Worm (Caenorhabditis elegans): Measurements from ENCODE around the gene R74.7.

R74.7 gene

ce11 chrIII:4234642-4235295, 30.5 kb downstream of the R74.7 start:
- TF ChIP-seq flt-1 (GFP tag; IDR thresholded peaks at IDR 0.05): no peak
- TF ChIP-seq ztf-29 (GFP tag; IDR thresholded peaks at IDR 0.05): no peak
- no peak for TF ChIP-seq T22C8.4 (GFP tag; IDR thresholded peaks at IDR 0.05)
- TF ChIP-seq ztf-23 (GFP tag; IDR thresholded peaks at IDR 0.05): no peak
- no peak for TF ChIP-seq ref-1 (GFP tag; conservative IDR thresholded peaks at IDR 0.05)
- no peak for TF ChIP-seq tab-1 (GFP tag; IDR thresholded peaks at IDR 0.05)
- TF ChIP-seq med-1 (GFP tag; optimal IDR thresholded peaks at IDR 0.05; ENCODE audit: insufficient read depth): no peak
- TF ChIP-seq cog-1 (tag; optimal IDR thresholded peaks at IDR 0.05): no peak
- no peak for TF ChIP-seq klf-2 (GFP tag; conservative IDR thresholded peaks at IDR 0.05)

ce11 chrIII:4236178-4236577, 31.9 kb downstream of the R74.7 start:
- TF ChIP-seq klf-2 (GFP tag; conservative IDR thresholded peaks at IDR 0.05): no peak
- no peak for TF ChIP-seq ztf-23 (GFP tag; IDR thresholded peaks at IDR 0.05)
- TF ChIP-seq med-1 (GFP tag; optimal IDR thresholded peaks at IDR 0.05; ENCODE audit: insufficient read depth): no peak
- no peak for TF ChIP-seq ref-1 (GFP tag; conservative IDR thresholded peaks at IDR 0.05)
- no peak for TF ChIP-seq ztf-29 (GFP tag; IDR thresholded peaks at IDR 0.05)
- no peak for TF ChIP-seq T22C8.4 (GFP tag; IDR thresholded peaks at IDR 0.05)
- no peak for TF ChIP-seq flt-1 (GFP tag; IDR thresholded peaks at IDR 0.05)
- TF ChIP-seq tab-1 (GFP tag; IDR thresholded peaks at IDR 0.05): no peak
- no peak for TF ChIP-seq cog-1 (tag; optimal IDR thresholded peaks at IDR 0.05)

ce11 chrIII:4237660-4238059, 33.4 kb downstream of the R74.7 start:
- no peak for TF ChIP-seq ref-1 (GFP tag; conservative IDR thresholded peaks at IDR 0.05)
- no peak for TF ChIP-seq T22C8.4 (GFP tag; IDR thresholded peaks at IDR 0.05)
- no peak for TF ChIP-seq ztf-29 (GFP tag; IDR thresholded peaks at IDR 0.05)
- TF ChIP-seq flt-1 (GFP tag; IDR thresholded peaks at IDR 0.05): 0 out of 2 replicates have a peak, but pooled peaks have one; percentile 44
- 0 out of 2 replicates have a peak, but pooled peaks have one; percentile 36 for TF ChIP-seq ztf-23 (GFP tag; IDR thresholded peaks at IDR 0.05)
- TF ChIP-seq cog-1 (tag; optimal IDR thresholded peaks at IDR 0.05): peak; percentile 89
- no peak for TF ChIP-seq klf-2 (GFP tag; conservative IDR thresholded peaks at IDR 0.05)
- TF ChIP-seq tab-1 (GFP tag; IDR thresholded peaks at IDR 0.05): no peak
- no peak for TF ChIP-seq med-1 (GFP tag; optimal IDR thresholded peaks at IDR 0.05; ENCODE audit: insufficient read depth)

ce11 chrIII:4240126-4240525, 35.9 kb downstream of the R74.7 start:
- TF ChIP-seq cog-1 (tag; optimal IDR thresholded peaks at IDR 0.05) (no peak), klf-2 (GFP tag; conservative IDR thresholded peaks at IDR 0.05) (no peak), tab-1 (GFP tag; IDR thresholded peaks at IDR 0.05) (no peak), ztf-23 (GFP tag; IDR thresholded peaks at IDR 0.05) (no peak), ztf-29 (GFP tag; IDR thresholded peaks at IDR 0.05) (no peak), med-1 (GFP tag; optimal IDR thresholded peaks at IDR 0.05; ENCODE audit: insufficient read depth) (no peak), flt-1 (GFP tag; IDR thresholded peaks at IDR 0.05) (no peak), T22C8.4 (GFP tag; IDR thresholded peaks at IDR 0.05) (no peak), ref-1 (GFP tag; conservative IDR thresholded peaks at IDR 0.05) (no peak)

- TF ChIP-seq ztf-23 (GFP tag; IDR thresholded peaks at IDR 0.05) (no peak), cog-1 (tag; optimal IDR thresholded peaks at IDR 0.05) (no peak), ztf-29 (GFP tag; IDR thresholded peaks at IDR 0.05) (no peak), tab-1 (GFP tag; IDR thresholded peaks at IDR 0.05) (no peak), flt-1 (GFP tag; IDR thresholded peaks at IDR 0.05) (no peak), med-1 (GFP tag; optimal IDR thresholded peaks at IDR 0.05; ENCODE audit: insufficient read depth) (no peak), ref-1 (GFP tag; conservative IDR thresholded peaks at IDR 0.05) (no peak), klf-2 (GFP tag; conservative IDR thresholded peaks at IDR 0.05) (no peak), T22C8.4 (GFP tag; IDR thresholded peaks at IDR 0.05) (no peak)
Observed at ce11 chrIII:4241181-4241580, 37.0 kb downstream of the R74.7 start.

ce11 chrIII:4242225-4242862, 38.1 kb downstream of the R74.7 start, which contains the start of gene F43C1.7:
Gene F43C1.7 (minus strand): TSS chrIII:4242575.
- TF ChIP-seq ztf-29 (GFP tag; IDR thresholded peaks at IDR 0.05): no peak

ce11 chrIII:4243461-4243860, 39.2 kb downstream of the R74.7 start, which contains the start of gene mrpl-21:
Gene mrpl-21 (minus strand): TSS chrIII:4243561.
- no peak for TF ChIP-seq tab-1 (GFP tag; IDR thresholded peaks at IDR 0.05)
- TF ChIP-seq cog-1 (tag; optimal IDR thresholded peaks at IDR 0.05): no peak
- no peak for TF ChIP-seq med-1 (GFP tag; optimal IDR thresholded peaks at IDR 0.05; ENCODE audit: insufficient read depth)
- TF ChIP-seq flt-1 (GFP tag; IDR thresholded peaks at IDR 0.05): no peak
- TF ChIP-seq klf-2 (GFP tag; conservative IDR thresholded peaks at IDR 0.05): no peak

ce11 chrIII:4244285-4244684, 40.1 kb downstream of the R74.7 start, which contains the start of gene zhit-2:
Gene zhit-2 (minus strand): TSS chrIII:4244385.
- TF ChIP-seq cog-1 (tag; optimal IDR thresholded peaks at IDR 0.05) (no peak), ztf-23 (GFP tag; IDR thresholded peaks at IDR 0.05) (no peak), T22C8.4 (GFP tag; IDR thresholded peaks at IDR 0.05) (no peak), tab-1 (GFP tag; IDR thresholded peaks at IDR 0.05) (no peak), med-1 (GFP tag; optimal IDR thresholded peaks at IDR 0.05; ENCODE audit: insufficient read depth) (no peak), ztf-29 (GFP tag; IDR thresholded peaks at IDR 0.05) (no peak), klf-2 (GFP tag; conservative IDR thresholded peaks at IDR 0.05) (no peak), ref-1 (GFP tag; conservative IDR thresholded peaks at IDR 0.05) (no peak), flt-1 (GFP tag; IDR thresholded peaks at IDR 0.05) (no peak)

- no peak for TF ChIP-seq tab-1 (GFP tag; IDR thresholded peaks at IDR 0.05)
- TF ChIP-seq ref-1 (GFP tag; conservative IDR thresholded peaks at IDR 0.05): no peak
- no peak for TF ChIP-seq T22C8.4 (GFP tag; IDR thresholded peaks at IDR 0.05)
- no peak for TF ChIP-seq flt-1 (GFP tag; IDR thresholded peaks at IDR 0.05)
- TF ChIP-seq klf-2 (GFP tag; conservative IDR thresholded peaks at IDR 0.05): no peak
- TF ChIP-seq cog-1 (tag; optimal IDR thresholded peaks at IDR 0.05): no peak
- TF ChIP-seq med-1 (GFP tag; optimal IDR thresholded peaks at IDR 0.05; ENCODE audit: insufficient read depth): no peak
- no peak for TF ChIP-seq ztf-29 (GFP tag; IDR thresholded peaks at IDR 0.05)
- no peak for TF ChIP-seq ztf-23 (GFP tag; IDR thresholded peaks at IDR 0.05)
Observed at ce11 chrIII:4247571-4247970, 43.3 kb downstream of the R74.7 start, which contains the start of gene Y44F5A.1. Gene Y44F5A.1 (minus strand): TSS chrIII:4247671.
